Worm (Caenorhabditis elegans) whole organism, young adult: ENCODE measurements around the gene ZK546.2.

Source experiments
- efl-1 ChIP-seq: fragments of 150-350 bp; optimal IDR thresholded peaks from 2 replicates; lab custom pipeline; 2014; ENCODE audit warnings: missing biosample characterization, missing genetic modification reagents, missing genetic modification characterization
- hmg-1.2 ChIP-seq: fragments of 200-800 bp; sonication (Bioruptor generic); IDR thresholded peaks from 2 replicates; pipeline ENCODE4 v1.3.6; 2022; ENCODE audit warnings: missing genetic modification reagents, missing genetic modification characterization, missing compliant biosample characterization
- lsl-1 ChIP-seq: fragments of 200-800 bp; sonication (Bioruptor generic); optimal IDR thresholded peaks from 2 replicates; lab custom pipeline; 2018; ENCODE audit warnings: mild to moderate bottlenecking, missing genetic modification characterization, moderate library complexity, missing compliant biosample characterization
- repo-1 ChIP-seq: sonication (generic microtip); optimal IDR thresholded peaks from 2 replicates; lab custom pipeline; 2017; ENCODE audit warnings: mild to moderate bottlenecking, missing genetic modification characterization, missing compliant biosample characterization
- snpc-1.3 ChIP-seq: sonication (generic microtip); optimal IDR thresholded peaks from 2 replicates; lab custom pipeline; 2017; ENCODE audit warnings: missing genetic modification characterization, mild to moderate bottlenecking, missing compliant biosample characterization, antibody characterized with exemption, moderate library complexity, missing genotype, missing genetic modification reagents; ENCODE audit not compliant: insufficient read depth

DNA sequence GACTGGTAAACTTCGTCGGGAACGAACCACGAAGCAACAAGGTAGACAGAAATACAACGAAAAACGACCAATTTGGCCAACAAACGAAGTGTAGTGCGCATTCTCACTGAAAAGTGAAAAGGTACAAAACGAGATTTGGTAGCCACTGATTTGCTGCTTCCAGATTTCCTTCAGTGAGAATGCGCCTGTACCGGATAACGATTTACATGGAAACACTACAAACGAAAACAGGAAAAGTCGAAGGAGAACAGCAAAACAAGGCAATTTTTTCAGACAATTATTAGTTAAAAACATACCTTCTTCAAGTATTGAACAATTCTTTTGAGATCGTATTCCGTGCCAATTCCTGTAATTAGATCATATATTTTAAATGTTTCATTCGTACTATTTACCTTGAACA lies 47.1 kb downstream of the ZK546.2 start, which contains the start of gene pigb-1:
- TF ChIP-seq efl-1 (no peak), repo-1 (tag; lab: Kevin White, UChicago) (no peak), lsl-1 (GFP tag; lab: Kevin White, UChicago) (no peak), snpc-1.3 (tag; lab: Kevin White, UChicago) (no peak), hmg-1.2 (GFP tag; lab: Robert Waterston, UW) (no peak)
